Worm (Caenorhabditis elegans) whole organism, midembryonic: ENCODE results near the gene T07F8.4.

ENCODE experiments used
- T22C8.4 ChIP-seq: fragments of 200-800 bp; sonication (Bioruptor generic); IDR thresholded peaks from 2 replicates; pipeline ENCODE4 v1.3.6; 2022; ENCODE audit warnings: missing genetic modification characterization, missing compliant biosample characterization
- cog-1 ChIP-seq: sonication (generic microtip); optimal IDR thresholded peaks from 2 replicates; lab custom pipeline; 2016; ENCODE audit warnings: missing genetic modification characterization, missing compliant biosample characterization
- flt-1 ChIP-seq: fragments of 200-800 bp; sonication (Bioruptor generic); IDR thresholded peaks from 2 replicates; pipeline ENCODE4 v1.3.6; 2022; ENCODE audit warnings: missing genetic modification characterization, missing compliant biosample characterization
- klf-2 ChIP-seq: fragments of 200-800 bp; sonication (Bioruptor generic); conservative IDR thresholded peaks from 2 replicates; pipeline ENCODE4 v1.3.6; 2022; ENCODE audit warnings: missing genetic modification reagents, missing genetic modification characterization, missing compliant biosample characterization
- ref-1 ChIP-seq: fragments of 200-800 bp; sonication (Bioruptor generic); conservative IDR thresholded peaks from 2 replicates; pipeline ENCODE4 v1.3.6; 2022; ENCODE audit warnings: missing genetic modification reagents, missing genetic modification characterization, missing compliant biosample characterization
- tab-1 ChIP-seq: fragments of 200-800 bp; sonication (Bioruptor generic); IDR thresholded peaks from 2 replicates; pipeline ENCODE4 v1.3.6; 2022; ENCODE audit warnings: missing genetic modification characterization, missing compliant biosample characterization
- ztf-23 ChIP-seq: fragments of 200-800 bp; sonication (Bioruptor generic); IDR thresholded peaks from 2 replicates; pipeline ENCODE4 v1.3.6; 2022; ENCODE audit warnings: missing genetic modification reagents, missing genetic modification characterization, missing compliant biosample characterization
- ztf-29 ChIP-seq: fragments of 200-800 bp; sonication (Bioruptor generic); IDR thresholded peaks from 2 replicates; pipeline ENCODE4 v1.3.6; 2022; ENCODE audit warnings: missing genetic modification reagents, missing genetic modification characterization, missing compliant biosample characterization

- no peak for TF ChIP-seq tab-1 (GFP tag; lab: Robert Waterston, UW)
- no peak for TF ChIP-seq ztf-23
- no peak for TF ChIP-seq ztf-29 (GFP tag; lab: Robert Waterston, UW)
- no peak for TF ChIP-seq ref-1 (GFP tag; lab: Robert Waterston, UW)
- TF ChIP-seq T22C8.4 (GFP tag; lab: Robert Waterston, UW): no peak
- TF ChIP-seq flt-1 (GFP tag; lab: Robert Waterston, UW): no peak
- no peak for TF ChIP-seq klf-2 (GFP tag; lab: Robert Waterston, UW)
- no peak for TF ChIP-seq cog-1 (tag; lab: Kevin White, UChicago)
Measured at ce11 chrII:7144307-7144706, 12.5 kb upstream of the T07F8.4 start, which contains the start of gene npr-31.
